Worm (Caenorhabditis elegans) whole organism, young adult: ENCODE measurements around the gene H04D03.4.

ENCODE experiments used
- B0019.2 ChIP-seq: fragments of 200-800 bp; sonication (Bioruptor generic); conservative IDR thresholded peaks from 2 replicates; pipeline ENCODE4 v1.3.6; 2022; ENCODE audit warnings: missing genetic modification reagents, missing genetic modification characterization, missing compliant biosample characterization
- B0261.1 ChIP-seq: sonication (generic microtip); optimal IDR thresholded peaks from 2 replicates; lab custom pipeline; 2016; ENCODE audit warnings: mild to moderate bottlenecking, missing genetic modification characterization, moderate library complexity, missing compliant biosample characterization
- F49E8.2 ChIP-seq: sonication (generic microtip); optimal IDR thresholded peaks from 3 replicates; lab custom pipeline; 2017; ENCODE audit warnings: missing genetic modification characterization, mild to moderate bottlenecking, missing compliant biosample characterization, antibody characterized with exemption, moderate library complexity; ENCODE audit not compliant: insufficient read depth
- K11D2.4 ChIP-seq: fragments of 200-800 bp; sonication (Bioruptor generic); IDR thresholded peaks from 2 replicates; pipeline ENCODE4 v1.3.6; 2022; ENCODE audit warnings: missing genetic modification reagents, missing genetic modification characterization, missing compliant biosample characterization
- T07F8.4 ChIP-seq: sonication (generic microtip); optimal IDR thresholded peaks from 2 replicates; lab custom pipeline; 2016; ENCODE audit warnings: mild to moderate bottlenecking, missing genetic modification characterization, moderate library complexity, missing compliant biosample characterization
- akir-1 ChIP-seq: fragments of 200-800 bp; sonication (Bioruptor generic); optimal IDR thresholded peaks from 2 replicates; lab custom pipeline; 2018; ENCODE audit warnings: mild to moderate bottlenecking, missing genetic modification characterization, moderate library complexity, missing compliant biosample characterization
- ama-1 ChIP-seq, 3 experiments: fragments of 150-350 bp in 1 of 3; sonication (generic microtip) in 2 of 3; optimal IDR thresholded peaks; 2 replicates each; lab custom pipeline; 2014 to 2018; ENCODE audit warnings: missing biosample characterization in 2 of 3, missing genetic modification characterization in 2 of 3, missing genetic modification reagents in 2 of 3
- attf-3 ChIP-seq: fragments of 200-800 bp; sonication (Bioruptor generic); conservative IDR thresholded peaks from 2 replicates; pipeline ENCODE4 v1.3.6; 2022; ENCODE audit warnings: missing genetic modification reagents, missing genetic modification characterization, missing compliant biosample characterization
- attf-5 ChIP-seq: fragments of 200-800 bp; sonication (Bioruptor generic); optimal IDR thresholded peaks from 2 replicates; lab custom pipeline; 2018; ENCODE audit warnings: mild to moderate bottlenecking, missing genetic modification characterization, missing compliant biosample characterization
- ccch-3 ChIP-seq: fragments of 200-800 bp; sonication (Bioruptor generic); optimal IDR thresholded peaks from 2 replicates; lab custom pipeline; 2018; ENCODE audit warnings: mild to moderate bottlenecking, missing genetic modification characterization, missing compliant biosample characterization
- cebp-1 ChIP-seq, 2 experiments: fragments of 200-800 bp in 1 of 2; sonication (Bioruptor generic) in 1 of 2; sonication (generic microtip) in 1 of 2; IDR thresholded peaks in 1 of 2; optimal IDR thresholded peaks in 1 of 2; 2 replicates each; pipeline versions ENCODE4 v1.3.6 to Lab custom; 2017 to 2022; ENCODE audit warnings: missing compliant biosample characterization in 2 of 2, missing genetic modification characterization in 2 of 2, mild to moderate bottlenecking in 1 of 2, missing genetic modification reagents in 1 of 2, moderate library complexity in 1 of 2
- ceh-79 ChIP-seq: sonication (generic microtip); optimal IDR thresholded peaks from 2 replicates; lab custom pipeline; 2017; ENCODE audit warnings: mild to moderate bottlenecking, missing genetic modification characterization, missing compliant biosample characterization
- ceh-91 ChIP-seq: fragments of 200-800 bp; sonication (Bioruptor generic); IDR thresholded peaks from 2 replicates; pipeline ENCODE4 v1.3.6; 2022; ENCODE audit warnings: missing genetic modification reagents, missing genetic modification characterization, missing compliant biosample characterization
- chd-7 ChIP-seq: sonication (generic microtip); optimal IDR thresholded peaks from 2 replicates; lab custom pipeline; 2016; ENCODE audit warnings: mild to moderate bottlenecking, missing genetic modification characterization, moderate library complexity, missing compliant biosample characterization
- dox-1 ChIP-seq: fragments of 200-800 bp; sonication (Bioruptor generic); IDR thresholded peaks from 2 replicates; pipeline ENCODE4 v1.3.6; 2022; ENCODE audit warnings: missing genetic modification reagents, missing genetic modification characterization, missing compliant biosample characterization
- efl-1 ChIP-seq: fragments of 150-350 bp; optimal IDR thresholded peaks from 2 replicates; lab custom pipeline; 2014; ENCODE audit warnings: missing biosample characterization, missing genetic modification reagents, missing genetic modification characterization
- egl-44 ChIP-seq: fragments of 200-800 bp; sonication (Bioruptor generic); IDR thresholded peaks from 2 replicates; pipeline ENCODE4 v1.3.6; 2022; ENCODE audit warnings: missing genetic modification reagents, missing genetic modification characterization, missing compliant biosample characterization
- egrh-3 ChIP-seq: fragments of 200-800 bp; sonication (Bioruptor generic); IDR thresholded peaks from 2 replicates; pipeline ENCODE4 v1.3.6; 2022; ENCODE audit warnings: missing genetic modification reagents, missing genetic modification characterization, missing compliant biosample characterization
- ekl-4 ChIP-seq: fragments of 200-800 bp; sonication (Bioruptor generic); IDR thresholded peaks from 2 replicates; pipeline ENCODE4 v1.3.6; 2022; ENCODE audit warnings: missing genetic modification reagents, missing genetic modification characterization, missing compliant biosample characterization
- fkh-3 ChIP-seq: sonication (generic microtip); optimal IDR thresholded peaks from 2 replicates; lab custom pipeline; 2016; ENCODE audit warnings: mild to moderate bottlenecking, missing genetic modification characterization, missing compliant biosample characterization
- gei-17 ChIP-seq: fragments of 200-800 bp; sonication (Bioruptor generic); optimal IDR thresholded peaks from 2 replicates; lab custom pipeline; 2018; ENCODE audit warnings: mild to moderate bottlenecking, missing genetic modification characterization, missing compliant biosample characterization
- hmg-20 ChIP-seq: fragments of 200-800 bp; sonication (Bioruptor generic); IDR thresholded peaks from 2 replicates; pipeline ENCODE4 v1.3.6; 2022; ENCODE audit warnings: missing genetic modification reagents, missing genetic modification characterization, missing compliant biosample characterization
- hsf-1 ChIP-seq: fragments of 200-800 bp; sonication (Bioruptor generic); IDR thresholded peaks from 2 replicates; pipeline ENCODE4 v1.3.6; 2022; ENCODE audit warnings: missing genetic modification reagents, missing genetic modification characterization, missing compliant biosample characterization
- let-607 ChIP-seq, 2 experiments: fragments of 200-800 bp in 1 of 2; sonication (Bioruptor generic) in 1 of 2; sonication (generic microtip) in 1 of 2; optimal IDR thresholded peaks; 2 replicates each; lab custom pipeline; 2016 to 2018; ENCODE audit warnings: mild to moderate bottlenecking in 2 of 2, missing compliant biosample characterization in 2 of 2, missing genetic modification characterization in 2 of 2, moderate library complexity in 2 of 2, missing genotype in 1 of 2
- lin-40 ChIP-seq: sonication (generic microtip); optimal IDR thresholded peaks from 2 replicates; lab custom pipeline; 2016; ENCODE audit warnings: missing genetic modification characterization, mild to moderate bottlenecking, missing compliant biosample characterization, missing genotype, missing genetic modification reagents
- lsl-1 ChIP-seq: fragments of 200-800 bp; sonication (Bioruptor generic); optimal IDR thresholded peaks from 2 replicates; lab custom pipeline; 2018; ENCODE audit warnings: mild to moderate bottlenecking, missing genetic modification characterization, moderate library complexity, missing compliant biosample characterization
- madf-3 ChIP-seq: fragments of 200-800 bp; sonication (Bioruptor generic); IDR thresholded peaks from 2 replicates; pipeline ENCODE4 v1.3.6; 2022; ENCODE audit warnings: missing genetic modification reagents, missing genetic modification characterization, missing compliant biosample characterization
- mcd-1 ChIP-seq: fragments of 200-800 bp; sonication (Bioruptor generic); IDR thresholded peaks from 2 replicates; pipeline ENCODE4 v1.3.6; 2022; ENCODE audit warnings: missing genetic modification reagents, missing genetic modification characterization, missing compliant biosample characterization
- nhr-80 ChIP-seq: sonication (generic microtip); optimal IDR thresholded peaks from 2 replicates; lab custom pipeline; 2016; ENCODE audit warnings: missing genetic modification characterization, missing compliant biosample characterization
- pbrm-1 ChIP-seq: fragments of 200-800 bp; sonication (Bioruptor generic); IDR thresholded peaks from 2 replicates; pipeline ENCODE4 v1.3.6; 2022; ENCODE audit warnings: missing genetic modification reagents, missing genetic modification characterization, missing compliant biosample characterization
- pha-4 ChIP-seq: fragments of 150-350 bp; sonication (generic microtip); optimal IDR thresholded peaks from 2 replicates; lab custom pipeline; 2014; ENCODE audit warnings: missing biosample characterization, missing genetic modification reagents, missing genetic modification characterization
- rec-8 ChIP-seq, 2 experiments: sonication (generic microtip); optimal IDR thresholded peaks; 2 replicates each; lab custom pipeline; 2016; ENCODE audit warnings: mild to moderate bottlenecking in 2 of 2, missing genetic modification characterization in 2 of 2, missing genetic modification reagents in 2 of 2, missing genotype in 2 of 2, missing biosample characterization in 1 of 2, missing compliant biosample characterization in 1 of 2, moderate library complexity in 1 of 2
- sea-2 ChIP-seq: fragments of 200-800 bp; sonication (Bioruptor generic); IDR thresholded peaks from 2 replicates; pipeline ENCODE4 v1.3.6; 2022; ENCODE audit warnings: missing genetic modification characterization, missing compliant biosample characterization
- snpc-1.1 ChIP-seq: sonication (generic microtip); optimal IDR thresholded peaks from 2 replicates; lab custom pipeline; 2017; ENCODE audit warnings: missing genetic modification characterization, mild to moderate bottlenecking, missing compliant biosample characterization, antibody characterized with exemption, moderate library complexity, missing genotype, missing genetic modification reagents; ENCODE audit not compliant: insufficient read depth
- snpc-3.4 ChIP-seq: sonication (generic microtip); optimal IDR thresholded peaks from 2 replicates; lab custom pipeline; 2017; ENCODE audit warnings: missing genetic modification characterization, mild to moderate bottlenecking, missing compliant biosample characterization, antibody characterized with exemption, moderate library complexity, missing genotype, missing genetic modification reagents
- tlf-1 ChIP-seq: fragments of 200-800 bp; sonication (Bioruptor generic); optimal IDR thresholded peaks from 2 replicates; lab custom pipeline; 2018; ENCODE audit warnings: mild to moderate bottlenecking, missing genetic modification characterization, missing compliant biosample characterization
- xnd-1 ChIP-seq: sonication (generic microtip); optimal IDR thresholded peaks from 2 replicates; lab custom pipeline; 2016; ENCODE audit warnings: missing genotype, missing genetic modification reagents, missing genetic modification characterization, missing compliant biosample characterization
- zfh-2 ChIP-seq: fragments of 200-800 bp; sonication (Bioruptor generic); conservative IDR thresholded peaks from 2 replicates; pipeline ENCODE4 v1.3.6; 2022; ENCODE audit warnings: missing genetic modification reagents, missing genetic modification characterization, missing compliant biosample characterization
- ztf-22 ChIP-seq: fragments of 200-800 bp; sonication (Bioruptor generic); optimal IDR thresholded peaks from 2 replicates; lab custom pipeline; 2018; ENCODE audit warnings: mild to moderate bottlenecking, missing genetic modification characterization, moderate library complexity, missing compliant biosample characterization
- ztf-26 ChIP-seq: sonication (generic microtip); optimal IDR thresholded peaks from 2 replicates; lab custom pipeline; 2017; ENCODE audit warnings: missing genetic modification characterization, missing compliant biosample characterization

Gene H04D03.4

DNA sequence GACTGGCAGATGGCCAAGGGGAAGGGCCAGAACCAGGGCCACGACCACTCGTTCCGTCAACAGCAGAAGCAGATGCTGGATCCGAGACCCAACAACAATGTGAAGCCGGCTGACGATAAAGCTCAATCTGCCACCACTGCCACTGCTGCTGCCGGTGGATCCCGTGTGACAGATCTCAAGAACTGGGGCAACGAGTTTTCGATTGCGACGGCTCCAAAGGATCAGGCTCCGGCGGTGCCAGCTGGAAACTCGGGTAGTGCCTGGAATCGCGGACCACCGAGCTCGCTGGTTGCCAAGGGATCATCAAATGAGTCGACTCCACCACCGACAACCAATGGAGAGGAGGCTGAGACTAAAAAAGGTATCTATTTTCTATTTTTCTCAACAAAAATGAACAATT, 13.5 kb upstream of the H04D03.4 start:
- TF ChIP-seq zfh-2 (peak; percentile 92), dox-1 (GFP tag; lab: Robert Waterston, UW) (0 out of 2 replicates have a peak, but pooled peaks have one; percentile 15), egrh-3 (GFP tag; lab: Robert Waterston, UW) (peak; percentile 61; the same call in 1 of the 2 replicates), chd-7 (tag; lab: Kevin White, UChicago) (peak; percentile 22), fkh-3 (no peak), T07F8.4 (no peak), hsf-1 (0 out of 2 replicates have a peak, but pooled peaks have one; percentile 31)
- TF ChIP-seq, all 124 proteins: peak for 5

DNA sequence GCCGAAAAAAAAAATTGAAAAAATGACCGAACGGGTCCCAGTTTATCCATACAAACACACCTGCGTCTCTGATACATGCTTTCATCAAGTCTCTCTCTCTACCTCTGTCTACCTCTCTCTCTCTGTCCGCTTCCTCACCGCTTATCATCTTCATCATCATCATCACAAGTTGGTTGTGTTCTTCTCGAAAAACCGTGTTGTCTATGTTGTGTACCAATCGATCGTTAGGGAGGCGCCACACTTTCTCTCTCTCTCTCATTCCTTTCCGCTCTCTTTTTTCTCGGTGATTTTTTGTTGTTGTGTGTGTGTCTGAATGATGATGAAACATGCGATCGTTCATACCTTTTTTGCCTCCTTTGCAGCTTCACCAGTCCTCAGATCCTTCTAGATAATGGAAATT, 12.7 kb upstream of the H04D03.4 start:
- TF ChIP-seq nhr-80 (tag; lab: Kevin White, UChicago) (peak; percentile 45), snpc-1.1 (no peak), cebp-1 (GFP tag; IDR thresholded peaks at IDR 0.05; lab: Robert Waterston, UW) (no peak; the same call in 1 of the 2 replicates), cebp-1 (tag; optimal IDR thresholded peaks at IDR 0.05; lab: Kevin White, UChicago) (peak; percentile 78), ama-1 (optimal IDR thresholded peaks at IDR 0.05; lab: Kevin White, UChicago) (no peak), ama-1 (GFP tag; optimal IDR thresholded peaks at IDR 0.05; lab: Kevin White, UChicago) (peak in 1 of 2 experiments; percentile 9), hmg-20 (no peak), sea-2 (GFP tag; lab: Robert Waterston, UW) (no peak), ztf-26 (tag; lab: Kevin White, UChicago) (peak; percentile 28), efl-1 (GFP tag; lab: Kevin White, UChicago) (no peak), attf-5 (GFP tag; lab: Kevin White, UChicago) (peak; percentile 83), mcd-1 (GFP tag; lab: Robert Waterston, UW) (peak; percentile 24; the same call in 1 of the 2 replicates), lin-40 (tag; lab: Kevin White, UChicago) (peak; percentile 38), ekl-4 (GFP tag; lab: Robert Waterston, UW) (peak; percentile 18; the same call in 1 of the 2 replicates)
- TF ChIP-seq, all 124 proteins: peak for 8

DNA sequence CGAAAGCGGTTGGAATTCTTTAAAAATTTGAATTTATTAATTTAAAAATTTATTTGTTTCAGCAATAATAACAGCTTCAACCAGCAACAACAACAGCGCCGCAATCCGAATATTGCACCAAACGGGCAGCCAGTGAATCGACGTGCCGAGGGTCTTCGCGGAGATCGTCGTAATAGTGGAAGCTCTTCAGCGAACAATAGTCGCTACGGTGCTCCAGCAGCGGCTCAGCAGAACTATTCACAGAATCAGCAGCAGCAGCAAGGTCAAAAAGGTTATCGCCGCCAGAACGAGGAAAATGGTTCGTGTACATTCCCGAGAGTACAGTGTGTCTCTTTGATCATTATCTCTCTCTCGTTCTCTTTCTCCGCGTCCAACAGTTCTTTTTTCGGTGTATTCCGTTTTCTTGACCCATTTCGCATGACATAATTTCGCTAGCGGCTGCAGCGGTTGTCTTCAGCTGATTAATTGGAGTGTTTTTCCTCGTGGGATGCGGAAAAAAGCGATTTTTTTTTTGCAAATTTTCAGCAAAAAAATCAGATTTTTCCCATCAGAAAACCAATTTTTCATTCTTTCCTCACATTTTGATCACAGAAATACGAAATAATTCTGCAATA, 12.1 kb upstream of the H04D03.4 start:
- TF ChIP-seq snpc-3.4 (tag; lab: Kevin White, UChicago) (no peak), zfh-2 (peak; percentile 56; the same call in 1 of the 2 replicates)

DNA sequence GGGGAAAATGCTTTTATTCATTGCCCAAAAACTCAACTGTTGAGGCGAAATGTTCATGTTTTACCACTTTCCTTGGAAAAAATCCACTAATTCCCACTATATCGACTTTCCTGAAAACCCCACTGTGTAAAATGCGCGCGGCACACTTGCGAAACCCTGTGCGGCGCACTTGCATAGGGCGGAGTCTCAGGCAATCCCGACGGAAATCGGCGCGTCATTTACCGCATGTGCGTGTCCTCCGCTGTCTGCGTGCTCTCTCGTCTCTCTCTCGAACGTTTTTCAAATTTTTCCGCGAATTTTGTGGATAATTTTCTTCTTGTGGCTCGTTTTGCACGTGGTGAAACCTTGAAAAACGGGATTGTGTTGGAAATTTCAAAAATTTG, 10.2 kb upstream of the H04D03.4 start, which contains the start of gene atx-2:
atx-2 (plus strand) TSS at position 226 of the 383 bp plus-strand sequence.
- TF ChIP-seq dox-1 (GFP tag; lab: Robert Waterston, UW) (peak; percentile 97), ceh-91 (GFP tag; lab: Robert Waterston, UW) (peak; percentile 85), B0019.2 (peak; percentile 50; the same call in 1 of the 2 replicates), gei-17 (peak; percentile 49), let-607 (tag; optimal IDR thresholded peaks at IDR 0.05; lab: Kevin White, UChicago) (peak; percentile 61 to 84), tlf-1 (peak; percentile 82), B0261.1 (tag; lab: Kevin White, UChicago) (no peak), fkh-3 (no peak), nhr-80 (tag; lab: Kevin White, UChicago) (peak; percentile 67), pha-4 (tag; lab: Kevin White, UChicago) (no peak), snpc-3.4 (tag; lab: Kevin White, UChicago) (peak; percentile 76), F49E8.2 (tag; lab: Kevin White, UChicago) (peak; percentile 86), madf-3 (GFP tag; lab: Robert Waterston, UW) (peak; percentile 92), egl-44 (GFP tag; lab: Robert Waterston, UW) (peak; percentile 92), ztf-22 (GFP tag; lab: Kevin White, UChicago) (peak; percentile 42), rec-8 (tag; optimal IDR thresholded peaks at IDR 0.05; lab: Kevin White, UChicago) (peak; percentile 76 to 94), ceh-79 (tag; lab: Kevin White, UChicago) (peak; percentile 4), lsl-1 (peak; percentile 76), akir-1 (GFP tag; lab: Kevin White, UChicago) (peak; percentile 47), K11D2.4 (GFP tag; lab: Robert Waterston, UW) (peak; percentile 91), ccch-3 (GFP tag; lab: Kevin White, UChicago) (no peak), xnd-1 (tag; lab: Kevin White, UChicago) (peak; percentile 55), attf-3 (GFP tag; lab: Robert Waterston, UW) (peak; percentile 70), sea-2 (GFP tag; lab: Robert Waterston, UW) (0 out of 2 replicates have a peak, but pooled peaks have one; percentile 70), pbrm-1 (GFP tag; lab: Robert Waterston, UW) (peak; percentile 95)
